Worm (Caenorhabditis elegans): ENCODE results near the gene Y37D8A.19.

Y37D8A.19 gene

DNA sequence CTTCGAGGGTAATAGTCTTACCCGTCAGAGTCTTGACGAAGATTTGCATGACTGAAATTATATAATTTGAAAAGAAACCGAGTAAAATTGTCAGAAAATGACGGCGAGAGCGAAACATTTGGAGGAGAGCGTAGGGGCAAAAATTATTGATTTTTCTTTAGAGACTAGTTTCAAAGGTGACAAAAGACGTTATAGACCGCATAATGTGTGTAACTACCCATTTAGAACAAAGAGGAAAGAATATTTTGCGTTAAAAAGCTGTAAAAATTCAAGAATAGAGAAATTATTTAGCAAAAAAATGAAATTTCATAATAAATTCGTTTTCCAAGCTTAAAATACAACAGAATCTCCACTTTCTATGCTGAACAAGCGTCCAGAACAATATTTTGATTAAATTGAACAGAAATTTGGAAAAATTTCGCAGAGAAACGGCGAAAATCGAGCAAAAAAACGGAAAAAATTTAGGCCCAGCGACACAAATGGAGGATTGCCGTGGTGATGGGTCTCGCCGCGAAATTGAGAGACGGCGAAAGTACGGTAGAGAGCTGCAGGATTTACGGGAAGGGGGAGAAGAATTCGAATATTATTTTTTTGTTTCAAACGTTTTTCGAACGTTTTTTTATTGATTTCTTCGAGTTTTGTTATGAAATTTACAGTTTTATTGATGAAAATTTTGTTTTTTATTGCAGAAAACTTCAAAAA lies 49.0 kb downstream of the Y37D8A.19 start, which contains the start of the genes ubq-2 and frg-1 (continued):
- TF ChIP-seq jun-1 (tag; optimal IDR thresholded peaks at IDR 0.05) (peak; percentile 71), ztf-4 (tag; optimal IDR thresholded peaks at IDR 0.05) (no peak), egl-27 (tag; optimal IDR thresholded peaks at IDR 0.05) (no peak), ama-1 (optimal IDR thresholded peaks at IDR 0.05) (peak; percentile 54), nhr-76 (tag; optimal IDR thresholded peaks at IDR 0.05) (no peak), fkh-2 (tag; optimal IDR thresholded peaks at IDR 0.05) (no peak), skn-1 (tag; optimal IDR thresholded peaks at IDR 0.05) (peak; percentile 66), nhr-12 (tag; optimal IDR thresholded peaks at IDR 0.05) (no peak), ceh-82 (tag; optimal IDR thresholded peaks at IDR 0.05) (no peak), R02D3.7 (tag; optimal IDR thresholded peaks at IDR 0.05) (peak; percentile 99), tbx-2 (tag; optimal IDR thresholded peaks at IDR 0.05) (peak; percentile 62), nhr-23 (tag; optimal IDR thresholded peaks at IDR 0.05) (peak; percentile 80), hmg-11 (tag; optimal IDR thresholded peaks at IDR 0.05) (peak; percentile 85), unc-39 (tag; optimal IDR thresholded peaks at IDR 0.05) (no peak), nhr-28 (tag; optimal IDR thresholded peaks at IDR 0.05) (no peak), pha-4 (tag; optimal IDR thresholded peaks at IDR 0.05) (peak; percentile 92), zag-1 (tag; optimal IDR thresholded peaks at IDR 0.05) (peak; percentile 13), mml-1 (tag; optimal IDR thresholded peaks at IDR 0.05) (no peak), unc-62 (GFP tag; optimal IDR thresholded peaks at IDR 0.05) (no peak)

ce11 chrIII:12980770-12981169 lies 51.1 kb downstream of the Y37D8A.19 start, which contains the start of gene ZK1010.4:
Gene ZK1010.4 (plus strand): TSS chrIII:12981070.
- TF ChIP-seq nhr-25 (tag; optimal IDR thresholded peaks at IDR 0.05) (no peak), ztf-4 (tag; optimal IDR thresholded peaks at IDR 0.05) (no peak), fkh-2 (tag; optimal IDR thresholded peaks at IDR 0.05) (no peak), nhr-237 (tag; optimal IDR thresholded peaks at IDR 0.05) (no peak), eor-1 (tag; optimal IDR thresholded peaks at IDR 0.05) (no peak), pqm-1 (tag; optimal IDR thresholded peaks at IDR 0.05) (no peak), ceh-9 (tag; optimal IDR thresholded peaks at IDR 0.05) (no peak), mml-1 (tag; optimal IDR thresholded peaks at IDR 0.05) (no peak), ceh-16 (tag; optimal IDR thresholded peaks at IDR 0.05) (no peak), mdl-1 (tag; optimal IDR thresholded peaks at IDR 0.05) (no peak), lin-15B (tag; optimal IDR thresholded peaks at IDR 0.05) (no peak), egl-5 (tag; optimal IDR thresholded peaks at IDR 0.05) (no peak), skn-1 (tag; optimal IDR thresholded peaks at IDR 0.05) (no peak), nhr-23 (tag; optimal IDR thresholded peaks at IDR 0.05) (no peak)

Data from whole organism, L3 larva.